Worm (Caenorhabditis elegans) whole organism, L1 larva: ENCODE data around the gene Y43F8C.17.
"Not testable (repeated sequence)": the region's sequence is repeated elsewhere in the genome, so short reads cannot be mapped to it uniquely, and the experiment has no call there.

Experiments
- C04F5.9 ChIP-seq: sonication (generic microtip); optimal IDR thresholded peaks from 2 replicates; lab custom pipeline; 2016; ENCODE audit warnings: missing genetic modification characterization, missing compliant biosample characterization
- C16A3.4 ChIP-seq: fragments of 150-350 bp; optimal IDR thresholded peaks from 2 replicates; lab custom pipeline; 2014; ENCODE audit warnings: missing biosample characterization, missing genetic modification characterization
- F16B12.6 ChIP-seq: fragments of 150-350 bp; optimal IDR thresholded peaks from 2 replicates; lab custom pipeline; 2014; ENCODE audit warnings: missing biosample characterization, missing genetic modification characterization
- aha-1 ChIP-seq: fragments of 150-350 bp; optimal IDR thresholded peaks from 2 replicates; lab custom pipeline; 2014; ENCODE audit warnings: missing biosample characterization, missing genetic modification characterization
- alr-1 ChIP-seq: fragments of 200-800 bp; sonication (Bioruptor generic); optimal IDR thresholded peaks from 2 replicates; lab custom pipeline; 2018; ENCODE audit warnings: borderline replicate concordance, mild to moderate bottlenecking, missing genetic modification characterization, missing compliant biosample characterization
- aly-2 ChIP-seq: fragments of 150-350 bp; optimal IDR thresholded peaks from 2 replicates; lab custom pipeline; 2014; ENCODE audit warnings: missing biosample characterization, missing genetic modification characterization
- ama-1 ChIP-seq: fragments of 150-350 bp; optimal IDR thresholded peaks from 2 replicates; lab custom pipeline; 2014
- ceh-63 ChIP-seq: fragments of 200-800 bp; sonication (Bioruptor generic); optimal IDR thresholded peaks from 2 replicates; lab custom pipeline; 2018; ENCODE audit warnings: mild to moderate bottlenecking, missing genetic modification characterization, missing compliant biosample characterization
- ceh-8 ChIP-seq: fragments of 200-800 bp; sonication (Bioruptor generic); optimal IDR thresholded peaks from 2 replicates; lab custom pipeline; 2018; ENCODE audit warnings: mild to moderate bottlenecking, missing genetic modification characterization, moderate library complexity, missing compliant biosample characterization
- ceh-82 ChIP-seq, 3 experiments: fragments of 150-350 bp in 1 of 3; sonication (generic microtip) in 2 of 3; optimal IDR thresholded peaks; 2 replicates each; lab custom pipeline; 2014 to 2017; ENCODE audit warnings: missing biosample characterization in 3 of 3, missing genetic modification characterization in 3 of 3
- ceh-90 ChIP-seq: sonication (generic microtip); optimal IDR thresholded peaks from 2 replicates; lab custom pipeline; 2016; ENCODE audit warnings: missing genetic modification characterization, missing compliant biosample characterization
- ces-1 ChIP-seq: fragments of 150-350 bp; optimal IDR thresholded peaks from 2 replicates; lab custom pipeline; 2014; ENCODE audit warnings: missing biosample characterization, missing genetic modification reagents, missing genetic modification characterization
- dpl-1 ChIP-seq, 3 experiments: fragments of 150-350 bp in 2 of 3; sonication (generic microtip) in 1 of 3; optimal IDR thresholded peaks; 2 replicates each; lab custom pipeline; 2014 to 2017; ENCODE audit warnings: missing biosample characterization in 3 of 3, missing genetic modification characterization in 3 of 3, missing genetic modification reagents in 3 of 3
- egl-13 ChIP-seq: sonication (generic microtip); optimal IDR thresholded peaks from 2 replicates; lab custom pipeline; 2016; ENCODE audit warnings: missing genotype, missing genetic modification reagents, missing genetic modification characterization, missing compliant biosample characterization
- elt-3 ChIP-seq, 6 experiments: fragments of 150-350 bp in 1 of 6; sonication (generic microtip); optimal IDR thresholded peaks; 2 replicates each; lab custom pipeline; 2017 to 2018; ENCODE audit warnings: missing biosample characterization in 6 of 6, missing genetic modification characterization in 6 of 6, inconsistent platforms in 1 of 6
- fkh-4 ChIP-seq: sonication (generic microtip); optimal IDR thresholded peaks from 2 replicates; lab custom pipeline; 2016; ENCODE audit warnings: missing compliant biosample characterization, missing genetic modification characterization, borderline replicate concordance
- fos-1 ChIP-seq: fragments of 150-350 bp; optimal IDR thresholded peaks from 2 replicates; lab custom pipeline; 2014; ENCODE audit warnings: missing biosample characterization, missing genetic modification characterization
- hlh-4 ChIP-seq: sonication (generic microtip); optimal IDR thresholded peaks from 2 replicates; lab custom pipeline; 2016; ENCODE audit warnings: mild to moderate bottlenecking, missing genetic modification characterization, missing compliant biosample characterization
- irx-1 ChIP-seq: sonication (generic microtip); optimal IDR thresholded peaks from 2 replicates; lab custom pipeline; 2016; ENCODE audit warnings: missing genetic modification characterization, missing compliant biosample characterization
- isw-1 ChIP-seq: fragments of 200-800 bp; sonication (Bioruptor generic); IDR thresholded peaks from 2 replicates; pipeline ENCODE4 v1.3.6; 2022; ENCODE audit warnings: missing genetic modification characterization, missing compliant biosample characterization
- lin-13 ChIP-seq: fragments of 150-350 bp; optimal IDR thresholded peaks from 2 replicates; lab custom pipeline; 2014; ENCODE audit warnings: missing biosample characterization, missing genetic modification reagents, missing genetic modification characterization
- lin-14 ChIP-seq: fragments of 200-800 bp; sonication (Bioruptor generic); optimal IDR thresholded peaks from 2 replicates; lab custom pipeline; 2018; ENCODE audit warnings: mild to moderate bottlenecking, missing genetic modification characterization, moderate library complexity, missing compliant biosample characterization
- lin-35 ChIP-seq, 2 experiments: fragments of 150-350 bp; optimal IDR thresholded peaks; 2 replicates each; lab custom pipeline; 2014; ENCODE audit warnings: missing biosample characterization in 2 of 2, missing genetic modification characterization in 2 of 2, missing genetic modification reagents in 2 of 2
- lsy-2 ChIP-seq, 2 experiments: fragments of 150-350 bp; optimal IDR thresholded peaks; 2 replicates each; lab custom pipeline; 2014; ENCODE audit warnings: missing biosample characterization in 2 of 2, missing genetic modification characterization in 2 of 2
- mdl-1 ChIP-seq, 2 experiments: fragments of 150-350 bp; optimal IDR thresholded peaks; 2 replicates each; lab custom pipeline; 2014 to 2017; ENCODE audit warnings: missing biosample characterization in 2 of 2, missing genetic modification characterization in 2 of 2, inconsistent platforms in 1 of 2
- mef-2 ChIP-seq: fragments of 150-350 bp; optimal IDR thresholded peaks from 2 replicates; lab custom pipeline; 2014; ENCODE audit warnings: missing biosample characterization, missing genetic modification characterization
- mep-1 ChIP-seq: fragments of 150-350 bp; optimal IDR thresholded peaks from 2 replicates; lab custom pipeline; 2014; ENCODE audit warnings: missing biosample characterization, missing genetic modification characterization
- nhr-11 ChIP-seq: fragments of 150-350 bp; optimal IDR thresholded peaks from 2 replicates; lab custom pipeline; 2014; ENCODE audit warnings: missing biosample characterization, missing genetic modification characterization
- nhr-12 ChIP-seq: sonication (generic microtip); optimal IDR thresholded peaks from 2 replicates; lab custom pipeline; 2017; ENCODE audit warnings: missing biosample characterization, missing genetic modification characterization
- nhr-19 ChIP-seq: fragments of 200-800 bp; sonication (Bioruptor generic); conservative IDR thresholded peaks from 2 replicates; pipeline ENCODE4 v1.3.6; 2022; ENCODE audit warnings: missing genetic modification characterization, missing compliant biosample characterization
- nhr-47 ChIP-seq: sonication (generic microtip); optimal IDR thresholded peaks from 2 replicates; lab custom pipeline; 2016; ENCODE audit warnings: mild to moderate bottlenecking, missing genetic modification characterization, moderate library complexity, missing compliant biosample characterization
- pag-3 ChIP-seq: sonication (generic microtip); optimal IDR thresholded peaks from 2 replicates; lab custom pipeline; 2017; ENCODE audit warnings: missing genetic modification characterization, mild to moderate bottlenecking, missing compliant biosample characterization, antibody characterized with exemption, borderline replicate concordance; ENCODE audit not compliant: insufficient read depth
- pax-3 ChIP-seq: fragments of 200-800 bp; sonication (Bioruptor generic); optimal IDR thresholded peaks from 2 replicates; lab custom pipeline; 2018; ENCODE audit warnings: mild to moderate bottlenecking, missing genetic modification characterization, moderate library complexity, missing compliant biosample characterization
- snpc-4 ChIP-seq: fragments of 150-350 bp; optimal IDR thresholded peaks from 2 replicates; lab custom pipeline; 2014; ENCODE audit warnings: missing biosample characterization, missing genetic modification characterization
- snu-23 ChIP-seq: sonication (generic microtip); optimal IDR thresholded peaks from 2 replicates; lab custom pipeline; 2016; ENCODE audit warnings: missing genetic modification characterization, missing compliant biosample characterization
- sox-4 ChIP-seq: sonication (generic microtip); optimal IDR thresholded peaks from 2 replicates; lab custom pipeline; 2016; ENCODE audit warnings: missing genetic modification characterization, missing compliant biosample characterization
- sptf-1 ChIP-seq: fragments of 150-350 bp; optimal IDR thresholded peaks from 2 replicates; lab custom pipeline; 2014; ENCODE audit warnings: missing biosample characterization, missing genetic modification characterization
- tbx-2 ChIP-seq: sonication (generic microtip); optimal IDR thresholded peaks from 2 replicates; lab custom pipeline; 2016; ENCODE audit warnings: missing genetic modification characterization, missing compliant biosample characterization
- tlp-1 ChIP-seq: fragments of 150-350 bp; optimal IDR thresholded peaks from 2 replicates; lab custom pipeline; 2014; ENCODE audit warnings: missing biosample characterization, missing genetic modification characterization
- unc-86 ChIP-seq: sonication (generic microtip); optimal IDR thresholded peaks from 2 replicates; lab custom pipeline; 2016; ENCODE audit warnings: missing genetic modification characterization, missing compliant biosample characterization
- zag-1 ChIP-seq: fragments of 150-350 bp; optimal IDR thresholded peaks from 2 replicates; lab custom pipeline; 2014; ENCODE audit warnings: missing biosample characterization, missing genetic modification characterization
- zip-4 ChIP-seq: fragments of 200-800 bp; sonication (Bioruptor generic); optimal IDR thresholded peaks from 2 replicates; lab custom pipeline; 2018; ENCODE audit warnings: mild to moderate bottlenecking, missing genetic modification characterization, moderate library complexity, missing compliant biosample characterization
- ztf-11 ChIP-seq, 2 experiments: sonication (generic microtip); optimal IDR thresholded peaks; 2 replicates each; lab custom pipeline; 2016 to 2017; ENCODE audit warnings: missing genetic modification characterization in 2 of 2, missing biosample characterization in 1 of 2, missing compliant biosample characterization in 1 of 2
- ztf-4 ChIP-seq: fragments of 150-350 bp; optimal IDR thresholded peaks from 2 replicates; lab custom pipeline; 2014; ENCODE audit warnings: missing biosample characterization, missing genetic modification characterization

Y43F8C.17 gene

ce11 chrV:19711646-19712045 is 4.3 kb upstream of the Y43F8C.17 start, which contains the start of gene Y43F8C.23:
Gene Y43F8C.23, minus strand, starts transcription at chrV:19711746.
- not testable (repeated sequence) for TF ChIP-seq unc-86 (tag; lab: Kevin White, UChicago); snpc-4; ceh-63 (GFP tag; lab: Kevin White, UChicago)

ce11 chrV:19715419-19715818 is 528 bp upstream of the Y43F8C.17 start, which contains the start of gene Y43F8C.16:
Gene Y43F8C.16, minus strand, starts transcription at chrV:19715519.
- TF ChIP-seq lsy-2 (tag; optimal IDR thresholded peaks at IDR 0.05; lab: Kevin White, UChicago) (no peak), mep-1 (no peak), pax-3 (no peak), mef-2 (tag; lab: Kevin White, UChicago) (no peak), ztf-4 (tag; lab: Kevin White, UChicago) (no peak), nhr-12 (no peak), egl-13 (no peak), tbx-2 (tag; lab: Kevin White, UChicago) (no peak), aly-2 (no peak), hlh-4 (tag; lab: Kevin White, UChicago) (no peak), ces-1 (no peak), nhr-11 (tag; lab: Kevin White, UChicago) (no peak), lin-13 (GFP tag; lab: Kevin White, UChicago) (no peak), fkh-4 (tag; lab: Kevin White, UChicago) (no peak)

ce11 chrV:19717933-19718332 is 2.0 kb downstream of the Y43F8C.17 start:
- no peak for TF ChIP-seq mep-1
- TF ChIP-seq nhr-12 = no peak
- TF ChIP-seq ama-1 (lab: Kevin White, UChicago) = no peak
- TF ChIP-seq tlp-1 (tag; lab: Kevin White, UChicago) = no peak
- TF ChIP-seq nhr-11 (tag; lab: Kevin White, UChicago) = no peak
- no peak for TF ChIP-seq irx-1 (tag; lab: Kevin White, UChicago)
- TF ChIP-seq isw-1 = no peak

- TF ChIP-seq sptf-1 (tag; lab: Kevin White, UChicago) = no peak
- no peak for TF ChIP-seq snpc-4
- TF ChIP-seq ama-1 (lab: Kevin White, UChicago) = no peak
- TF ChIP-seq ztf-11 (tag; optimal IDR thresholded peaks at IDR 0.05; lab: Kevin White, UChicago) = no peak
- no peak for TF ChIP-seq zag-1 (tag; lab: Kevin White, UChicago)
- TF ChIP-seq nhr-47 (tag; lab: Kevin White, UChicago) = no peak
- TF ChIP-seq snu-23 = no peak
- TF ChIP-seq ceh-90 (tag; lab: Kevin White, UChicago) = no peak
- TF ChIP-seq nhr-19 (GFP tag; lab: Robert Waterston, UW) = no peak
- TF ChIP-seq C16A3.4 (tag; lab: Kevin White, UChicago) = no peak
- TF ChIP-seq elt-3 (tag; optimal IDR thresholded peaks at IDR 0.05; lab: Kevin White, UChicago) = no peak
- TF ChIP-seq dpl-1 (GFP tag; optimal IDR thresholded peaks at IDR 0.05; lab: Kevin White, UChicago) = no peak
These were observed 2.7 kb downstream of the Y43F8C.17 start for ce11 chrV:19718660-19719059.

ce11 chrV:19719253-19719652 is 3.3 kb downstream of the Y43F8C.17 start, which contains the start of gene Y116F11A.6:
Gene Y116F11A.6, plus strand, starts transcription at chrV:19719553.
- TF ChIP-seq ceh-82 (tag; optimal IDR thresholded peaks at IDR 0.05; lab: Kevin White, UChicago) = no peak
- TF ChIP-seq lin-14 (GFP tag; lab: Kevin White, UChicago) = no peak

ce11 chrV:19722881-19723280 is 6.9 kb downstream of the Y43F8C.17 start:
- TF ChIP-seq mdl-1 (tag; optimal IDR thresholded peaks at IDR 0.05; lab: Kevin White, UChicago) = peak in 1 of 2 experiments; percentile 14
- TF ChIP-seq pag-3 (tag; lab: Kevin White, UChicago) = no peak
- no peak for TF ChIP-seq alr-1 (tag; lab: Kevin White, UChicago)
- peak; percentile 1 for TF ChIP-seq tbx-2 (tag; lab: Kevin White, UChicago)
- no peak for TF ChIP-seq pax-3
- TF ChIP-seq zip-4 (GFP tag; lab: Kevin White, UChicago) = no peak
- TF ChIP-seq aha-1 (tag; lab: Kevin White, UChicago) = no peak
- TF ChIP-seq ceh-8 = no peak
- no peak for TF ChIP-seq C04F5.9 (tag; lab: Kevin White, UChicago)
- no peak for TF ChIP-seq irx-1 (tag; lab: Kevin White, UChicago)
- no peak for TF ChIP-seq F16B12.6 (tag; lab: Kevin White, UChicago)
- TF ChIP-seq lin-35 (GFP tag; optimal IDR thresholded peaks at IDR 0.05; lab: Kevin White, UChicago) = peak in 1 of 2 experiments; percentile 10
- TF ChIP-seq unc-86 (tag; lab: Kevin White, UChicago) = no peak
- TF ChIP-seq fos-1 (tag; lab: Kevin White, UChicago) = no peak
- peak in 1 of 3 experiments; percentile 14 for TF ChIP-seq ceh-82 (tag; optimal IDR thresholded peaks at IDR 0.05; lab: Kevin White, UChicago)
- no peak for TF ChIP-seq sox-4 (tag; lab: Kevin White, UChicago)
